Fruit fly (Drosophila melanogaster) whole organism, prepupa: ENCODE data around the gene CG43391.

Experiments
- CG10669 ChIP-seq: fragments of 200-800 bp; sonication (Bioruptor generic); optimal IDR thresholded peaks from 3 replicates; lab custom pipeline; 2018; ENCODE audit warnings: missing biosample characterization, mild to moderate bottlenecking, missing genetic modification characterization, moderate library complexity
- CG11294 ChIP-seq: fragments of 200-800 bp; sonication (Bioruptor generic); IDR thresholded peaks from 2 replicates; pipeline ENCODE4 v1.3.6; 2022; ENCODE audit warnings: missing biosample characterization, missing genetic modification characterization
- CG11762 ChIP-seq: fragments of 200-800 bp; sonication (Bioruptor generic); optimal IDR thresholded peaks from 3 replicates; lab custom pipeline; 2016; ENCODE audit warnings: missing biosample characterization, missing genetic modification characterization; ENCODE audit not compliant: insufficient read depth
- CG11902 ChIP-seq: fragments of 200-800 bp; sonication (Bioruptor generic); optimal IDR thresholded peaks from 3 replicates; lab custom pipeline; 2016; ENCODE audit warnings: missing biosample characterization, missing genetic modification characterization
- CG15336 ChIP-seq: fragments of 200-800 bp; sonication (Bioruptor generic); IDR thresholded peaks from 2 replicates; pipeline ENCODE4 v1.3.6; 2022; ENCODE audit warnings: missing biosample characterization, missing genetic modification characterization
- CG1621 ChIP-seq: fragments of 200-800 bp; sonication (Bioruptor generic); optimal IDR thresholded peaks from 3 replicates; lab custom pipeline; 2018; ENCODE audit warnings: missing biosample characterization, mild to moderate bottlenecking, missing genetic modification characterization
- CG3032 ChIP-seq: fragments of 200-800 bp; optimal IDR thresholded peaks from 2 replicates; lab custom pipeline; 2019; ENCODE audit warnings: missing biosample characterization, mild to moderate bottlenecking, missing genetic modification characterization, moderate library complexity
- CG32006 ChIP-seq: fragments of 200-800 bp; sonication (Bioruptor generic); optimal IDR thresholded peaks from 3 replicates; lab custom pipeline; 2017; ENCODE audit warnings: missing biosample characterization, mild to moderate bottlenecking, missing genetic modification characterization
- CG34406 ChIP-seq: fragments of 200-800 bp; sonication (Bioruptor generic); optimal IDR thresholded peaks from 3 replicates; lab custom pipeline; 2016; ENCODE audit warnings: missing biosample characterization, missing genetic modification characterization
- CG3919 ChIP-seq: fragments of 200-800 bp; sonication (Bioruptor generic); optimal IDR thresholded peaks from 3 replicates; lab custom pipeline; 2016; ENCODE audit warnings: missing biosample characterization, missing genetic modification characterization
- CG6163 ChIP-seq: fragments of 200-800 bp; sonication (Bioruptor generic); IDR thresholded peaks from 3 replicates; pipeline ENCODE4 v1.3.6; 2022; ENCODE audit warnings: missing biosample characterization, missing genetic modification characterization
- CG6276 ChIP-seq: fragments of 200-800 bp; sonication (Bioruptor generic); optimal IDR thresholded peaks from 2 replicates; lab custom pipeline; 2017; ENCODE audit warnings: missing biosample characterization, mild to moderate bottlenecking, missing genetic modification characterization
- CG6792 ChIP-seq: fragments of 200-800 bp; sonication (Bioruptor generic); optimal IDR thresholded peaks from 3 replicates; lab custom pipeline; 2016; ENCODE audit warnings: missing biosample characterization, missing genetic modification characterization
- CG6854 ChIP-seq: fragments of 200-800 bp; sonication (Bioruptor generic); optimal IDR thresholded peaks from 2 replicates; lab custom pipeline; 2017; ENCODE audit warnings: missing biosample characterization, mild to moderate bottlenecking, missing genetic modification characterization
- CG8119 ChIP-seq: fragments of 200-800 bp; sonication (Bioruptor generic); IDR thresholded peaks from 3 replicates; pipeline ENCODE4 v1.3.6; 2022; ENCODE audit warnings: missing biosample characterization, missing genetic modification characterization
- CG8319 ChIP-seq: fragments of 200-800 bp; sonication (Bioruptor generic); optimal IDR thresholded peaks from 3 replicates; lab custom pipeline; 2016; ENCODE audit warnings: missing biosample characterization, missing genetic modification characterization
- CG8632 ChIP-seq: fragments of 200-800 bp; sonication (Bioruptor generic); optimal IDR thresholded peaks from 3 replicates; lab custom pipeline; 2016; ENCODE audit warnings: missing biosample characterization, missing genetic modification characterization
- CG9139 ChIP-seq: fragments of 200-800 bp; sonication (Bioruptor generic); optimal IDR thresholded peaks from 3 replicates; lab custom pipeline; 2017; ENCODE audit warnings: missing biosample characterization, mild to moderate bottlenecking, missing genetic modification characterization
- Eip78C ChIP-seq: fragments of 200-800 bp; sonication (Bioruptor generic); peaks from one replicate; lab custom pipeline; 2016; ENCODE audit warnings: missing biosample characterization, missing genetic modification characterization
- Ets96B ChIP-seq: fragments of 200-800 bp; optimal IDR thresholded peaks from 2 replicates; lab custom pipeline; 2019; ENCODE audit warnings: missing biosample characterization, mild to moderate bottlenecking, missing genetic modification characterization, moderate library complexity
- Gug ChIP-seq: fragments of 200-800 bp; sonication (Bioruptor generic); IDR thresholded peaks from 2 replicates; pipeline ENCODE4 v1.3.6; 2022; ENCODE audit warnings: missing biosample characterization, missing genetic modification characterization
- Hr38 ChIP-seq: sonication (Bioruptor generic); optimal IDR thresholded peaks from 2 replicates; lab custom pipeline; 2016; ENCODE audit warnings: missing biosample characterization, missing genetic modification characterization
- Hr39 ChIP-seq: fragments of 200-800 bp; sonication (Bioruptor generic); optimal IDR thresholded peaks from 2 replicates; lab custom pipeline; 2016; ENCODE audit warnings: missing biosample characterization, missing genetic modification characterization
- Lpt ChIP-seq: fragments of 200-800 bp; sonication (Bioruptor generic); optimal IDR thresholded peaks from 3 replicates; lab custom pipeline; 2016; ENCODE audit warnings: missing biosample characterization, missing genetic modification characterization
- Met ChIP-seq: fragments of 200-800 bp; sonication (Bioruptor generic); optimal IDR thresholded peaks from 3 replicates; lab custom pipeline; 2016; ENCODE audit warnings: missing biosample characterization, missing genetic modification characterization
- OdsH ChIP-seq: fragments of 200-800 bp; sonication (Bioruptor generic); optimal IDR thresholded peaks from 3 replicates; lab custom pipeline; 2016; ENCODE audit warnings: missing biosample characterization, missing genetic modification characterization
- Smox ChIP-seq: fragments of 200-800 bp; sonication (Bioruptor generic); optimal IDR thresholded peaks from 3 replicates; lab custom pipeline; 2016; ENCODE audit warnings: missing biosample characterization, missing genetic modification characterization
- Sox15 ChIP-seq: fragments of 200-800 bp; sonication (Bioruptor generic); optimal IDR thresholded peaks from 3 replicates; lab custom pipeline; 2016; ENCODE audit warnings: missing biosample characterization, missing genetic modification characterization
- achi ChIP-seq: fragments of 200-800 bp; sonication (Bioruptor generic); optimal IDR thresholded peaks from 3 replicates; lab custom pipeline; 2016; ENCODE audit warnings: missing biosample characterization, missing genetic modification characterization
- acj6 ChIP-seq: fragments of 200-800 bp; sonication (Bioruptor generic); optimal IDR thresholded peaks from 3 replicates; lab custom pipeline; 2016; ENCODE audit warnings: missing biosample characterization, missing genetic modification characterization
- cyc ChIP-seq: fragments of 200-800 bp; sonication (Bioruptor generic); optimal IDR thresholded peaks from 3 replicates; lab custom pipeline; 2016; ENCODE audit warnings: missing biosample characterization, missing genetic modification characterization
- dsx ChIP-seq: fragments of 200-800 bp; optimal IDR thresholded peaks from 3 replicates; lab custom pipeline; 2019; ENCODE audit warnings: missing biosample characterization, mild to moderate bottlenecking, missing genetic modification characterization, moderate library complexity; ENCODE audit not compliant: poor library complexity, severe bottlenecking
- eg ChIP-seq: fragments of 200-800 bp; sonication (Bioruptor generic); IDR thresholded peaks from 3 replicates; pipeline ENCODE4 v1.3.6; 2022; ENCODE audit warnings: missing biosample characterization, missing genetic modification characterization
- esn ChIP-seq: fragments of 200-800 bp; sonication (Bioruptor generic); optimal IDR thresholded peaks from 2 replicates; lab custom pipeline; 2016; ENCODE audit warnings: missing biosample characterization, mild to moderate bottlenecking, missing genetic modification characterization, moderate library complexity
- fd59A ChIP-seq: fragments of 200-800 bp; sonication (Bioruptor generic); optimal IDR thresholded peaks from 2 replicates; lab custom pipeline; 2017; ENCODE audit warnings: missing biosample characterization, mild to moderate bottlenecking, missing genetic modification characterization, missing genetic modification reagents
- fd85E ChIP-seq: fragments of 200-800 bp; sonication (Bioruptor generic); optimal IDR thresholded peaks from 3 replicates; lab custom pipeline; 2016; ENCODE audit warnings: missing biosample characterization, missing genetic modification characterization
- fkh ChIP-seq: fragments of 200-800 bp; sonication (Bioruptor generic); optimal IDR thresholded peaks from 3 replicates; lab custom pipeline; 2017; ENCODE audit warnings: missing biosample characterization, mild to moderate bottlenecking, missing genetic modification characterization, moderate library complexity
- net ChIP-seq: fragments of 200-800 bp; sonication (Bioruptor generic); optimal IDR thresholded peaks from 3 replicates; lab custom pipeline; 2016; ENCODE audit warnings: missing biosample characterization, missing genetic modification characterization
- salr ChIP-seq, 2 experiments: fragments of 200-800 bp; sonication (Bioruptor generic); optimal IDR thresholded peaks; 3 replicates each; lab custom pipeline; 2016 to 2018; ENCODE audit warnings: missing biosample characterization in 2 of 2, missing genetic modification characterization in 2 of 2, mild to moderate bottlenecking in 1 of 2
- ss ChIP-seq, 2 experiments: fragments of 200-800 bp; sonication (Bioruptor generic); optimal IDR thresholded peaks; 2 replicates in 1 of 2; 3 replicates in 1 of 2; lab custom pipeline; 2017 to 2018; ENCODE audit warnings: mild to moderate bottlenecking in 2 of 2, missing biosample characterization in 2 of 2, missing genetic modification characterization in 2 of 2, moderate library complexity in 1 of 2
- topi ChIP-seq: fragments of 200-800 bp; sonication (Bioruptor generic); optimal IDR thresholded peaks from 3 replicates; lab custom pipeline; 2016; ENCODE audit warnings: missing biosample characterization, missing genetic modification characterization
- vri ChIP-seq: fragments of 200-800 bp; sonication (Bioruptor generic); optimal IDR thresholded peaks from 3 replicates; lab custom pipeline; 2016; ENCODE audit warnings: missing biosample characterization, mild to moderate bottlenecking, missing genetic modification characterization

Gene CG43391

dm6 chr3L:11551949-11552348, 28.9 kb downstream of the CG43391 start (continued):
- peak; percentile 48 for TF ChIP-seq Met (GFP tag; lab: Kevin White, UChicago)
- TF ChIP-seq Hr38 (GFP tag; lab: Kevin White, UChicago) = no peak
- no peak for TF ChIP-seq fd85E
- TF ChIP-seq CG6276 = peak; percentile 56
- peak; percentile 51 for TF ChIP-seq CG34406
- TF ChIP-seq OdsH = peak; percentile 51
- TF ChIP-seq dsx (GFP tag; lab: Kevin White, UChicago) = peak; percentile 51
- no peak for TF ChIP-seq CG6854 (GFP tag; lab: Kevin White, UChicago)
- TF ChIP-seq CG10669 = peak; percentile 70
- TF ChIP-seq CG8632 = peak; percentile 48
- TF ChIP-seq CG3919 (GFP tag; lab: Kevin White, UChicago) = peak; percentile 65
- peak; percentile 76 for TF ChIP-seq CG15336 (GFP tag; lab: Robert Waterston, UW)
- peak; percentile 68 for TF ChIP-seq CG8119 (GFP tag; lab: Robert Waterston, UW)
- peak; percentile 50 for TF ChIP-seq CG3032 (tag; lab: Kevin White, UChicago)
- TF ChIP-seq acj6 (GFP tag; lab: Kevin White, UChicago) = peak; percentile 47
- TF ChIP-seq CG32006 = peak; percentile 78
- TF ChIP-seq esn (GFP tag; lab: Kevin White, UChicago) = peak; percentile 57
- TF ChIP-seq Smox (GFP tag; lab: Kevin White, UChicago) = peak; percentile 48
- peak; percentile 52 for TF ChIP-seq cyc (GFP tag; lab: Kevin White, UChicago)
- TF ChIP-seq salr (GFP tag; optimal IDR thresholded peaks at IDR 0.05; lab: Kevin White, UChicago) = peak; percentile 33 to 34
- peak; percentile 31 for TF ChIP-seq CG1621 (tag; lab: Kevin White, UChicago)
- peak; percentile 36 for TF ChIP-seq fd59A (GFP tag; lab: Kevin White, UChicago)
- TF ChIP-seq CG6792 = peak; percentile 44
- peak; percentile 36 for TF ChIP-seq Hr39
- no peak for TF ChIP-seq CG11294 (GFP tag; lab: Robert Waterston, UW)
- no peak for TF ChIP-seq CG8319 (GFP tag; lab: Kevin White, UChicago)
- peak; percentile 10 for TF ChIP-seq CG11902
- no peak for TF ChIP-seq vri (GFP tag; lab: Kevin White, UChicago)
- no peak for TF ChIP-seq Lpt (GFP tag; lab: Kevin White, UChicago)
- TF ChIP-seq achi = peak; percentile 51
- peak; percentile 16 for TF ChIP-seq Sox15 (GFP tag; lab: Kevin White, UChicago)

dm6 chr3L:11550359-11551056, 30.3 kb downstream of the CG43391 start:
- no peak for TF ChIP-seq CG11762 (GFP tag; lab: Kevin White, UChicago)
- no peak for TF ChIP-seq CG8632
- no peak for TF ChIP-seq Hr38 (GFP tag; lab: Kevin White, UChicago)
- TF ChIP-seq Ets96B (tag; lab: Kevin White, UChicago) = no peak
- TF ChIP-seq fkh (GFP tag; lab: Kevin White, UChicago) = peak; percentile 66
- TF ChIP-seq fd85E = no peak
- TF ChIP-seq net (GFP tag; lab: Kevin White, UChicago) = no peak
- 0 out of 3 replicates have a peak, but pooled peaks have one; percentile 24 for TF ChIP-seq CG6163
- TF ChIP-seq CG6792 = no peak
- no peak for TF ChIP-seq ss (GFP tag; optimal IDR thresholded peaks at IDR 0.05; lab: Kevin White, UChicago)

dm6 chr3L:11549432-11549831, 31.4 kb downstream of the CG43391 start:
- TF ChIP-seq fd59A (GFP tag; lab: Kevin White, UChicago) = no peak
- TF ChIP-seq CG6276 = peak; percentile 22
- TF ChIP-seq CG1621 (tag; lab: Kevin White, UChicago) = no peak
- peak; percentile 61; the same call in 2 of the 3 replicates for TF ChIP-seq eg (GFP tag; lab: Robert Waterston, UW)
- TF ChIP-seq salr (GFP tag; optimal IDR thresholded peaks at IDR 0.05; lab: Kevin White, UChicago) = no peak
- no peak for TF ChIP-seq Lpt (GFP tag; lab: Kevin White, UChicago)
- no peak for TF ChIP-seq Met (GFP tag; lab: Kevin White, UChicago)
- TF ChIP-seq CG9139 = no peak
- TF ChIP-seq Gug = peak; percentile 13; the same call in 1 of the 2 replicates
- TF ChIP-seq CG6854 (GFP tag; lab: Kevin White, UChicago) = no peak
- TF ChIP-seq CG15336 (GFP tag; lab: Robert Waterston, UW) = 0 out of 2 replicates have a peak, but pooled peaks have one; percentile 27
- TF ChIP-seq CG8632 = no peak
- TF ChIP-seq cyc (GFP tag; lab: Kevin White, UChicago) = no peak
- TF ChIP-seq CG3032 (tag; lab: Kevin White, UChicago) = no peak
- TF ChIP-seq CG8119 (GFP tag; lab: Robert Waterston, UW) = peak; percentile 55; the same call in 2 of the 3 replicates
- no peak for TF ChIP-seq acj6 (GFP tag; lab: Kevin White, UChicago)
- TF ChIP-seq Eip78C (GFP tag; lab: Kevin White, UChicago) = peak; percentile 11
- no peak for TF ChIP-seq topi (GFP tag; lab: Kevin White, UChicago)
- no peak for TF ChIP-seq CG11902
